Worm (Caenorhabditis elegans): Measurements from ENCODE around the gene lin-29.

lin-29 gene

ce11 chrII:11967507-11968127, 32.5 kb upstream of the lin-29 start, which contains the start of gene W03C9.5 (continued):
- TF ChIP-seq efl-1 (optimal IDR thresholded peaks at IDR 0.05) = peak; percentile 88 to 93
- peak; percentile 79 to 98 for TF ChIP-seq efl-1 (GFP tag; optimal IDR thresholded peaks at IDR 0.05 in 1 of 2)
- TF ChIP-seq sptf-1 (tag; optimal IDR thresholded peaks at IDR 0.05) = no peak
- TF ChIP-seq nhr-85 (tag) = peak; percentile 89
- TF ChIP-seq ama-1 (optimal IDR thresholded peaks at IDR 0.05) = peak; percentile 19
- TF ChIP-seq grh-1 (GFP tag; IDR thresholded peaks at IDR 0.05) = peak; percentile 65
- TF ChIP-seq fkh-8 (tag; optimal IDR thresholded peaks at IDR 0.05) = peak; percentile 99
- TF ChIP-seq hpl-2 (GFP tag; optimal IDR thresholded peaks at IDR 0.05) = peak; percentile 82
- peak; percentile 95 for TF ChIP-seq mep-1 (tag; optimal IDR thresholded peaks at IDR 0.05)

DNA sequence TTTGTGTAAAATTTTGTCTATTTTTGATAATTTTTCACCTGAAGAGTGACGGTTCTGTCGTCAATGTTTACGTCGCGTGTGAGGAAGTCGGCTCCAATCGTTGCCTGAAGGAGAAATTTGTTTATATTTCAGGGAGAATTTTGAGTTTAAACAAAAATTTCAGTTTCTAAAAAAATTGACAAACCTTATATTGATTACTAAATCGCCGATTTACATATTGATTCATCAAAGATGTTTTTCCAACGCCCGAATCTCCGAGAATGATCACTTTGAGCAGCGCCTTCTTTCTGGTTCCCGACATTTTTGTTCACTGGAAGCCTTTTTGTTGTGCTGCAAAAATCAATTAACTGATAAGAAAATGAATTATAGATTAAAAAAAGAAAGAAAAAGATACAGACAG, 31.5 kb upstream of the lin-29 start, which contains the start of gene rab-7:
rab-7 (minus strand) TSS at position 330 of the 400 bp plus-strand sequence.
- TF ChIP-seq tbx-2 (tag; optimal IDR thresholded peaks at IDR 0.05) (no peak), dsc-1 (tag; optimal IDR thresholded peaks at IDR 0.05) (peak; percentile 6), ama-1 (optimal IDR thresholded peaks at IDR 0.05) (peak; percentile 73), ceh-8 (GFP tag; optimal IDR thresholded peaks at IDR 0.05) (no peak), isw-1 (GFP tag; IDR thresholded peaks at IDR 0.05) (no peak), nhr-71 (tag; optimal IDR thresholded peaks at IDR 0.05) (peak; percentile 32), efl-1 (optimal IDR thresholded peaks at IDR 0.05) (no peak), efl-1 (GFP tag; optimal IDR thresholded peaks at IDR 0.05 in 1 of 2) (peak in 1 of 2 experiments; percentile 92), lin-15B (tag; optimal IDR thresholded peaks at IDR 0.05) (no peak), C34B4.2 (tag; optimal IDR thresholded peaks at IDR 0.05) (no peak), pag-3 (tag; optimal IDR thresholded peaks at IDR 0.05; ENCODE audit: borderline replicate concordance, insufficient read depth) (no peak), nhr-47 (tag; optimal IDR thresholded peaks at IDR 0.05) (peak; percentile 10), lsy-2 (tag; optimal IDR thresholded peaks at IDR 0.05) (peak in 1 of 2 experiments; percentile 2), elt-2 (tag; optimal IDR thresholded peaks at IDR 0.05) (peak; percentile 54)

ce11 chrII:11964847-11965246, 29.7 kb upstream of the lin-29 start:
- TF ChIP-seq fos-1 (tag; optimal IDR thresholded peaks at IDR 0.05) (no peak), ceh-8 (GFP tag; optimal IDR thresholded peaks at IDR 0.05) (no peak), ama-1 (optimal IDR thresholded peaks at IDR 0.05) (peak; percentile 47), nhr-12 (tag; optimal IDR thresholded peaks at IDR 0.05) (no peak), ceh-90 (tag; optimal IDR thresholded peaks at IDR 0.05) (no peak), lin-13 (GFP tag; optimal IDR thresholded peaks at IDR 0.05) (no peak), nhr-71 (tag; optimal IDR thresholded peaks at IDR 0.05) (peak; percentile 14), efl-1 (optimal IDR thresholded peaks at IDR 0.05) (no peak), efl-1 (GFP tag; optimal IDR thresholded peaks at IDR 0.05 in 1 of 2) (peak in 1 of 2 experiments; percentile 87), tlp-1 (tag; optimal IDR thresholded peaks at IDR 0.05) (no peak), lin-14 (GFP tag; optimal IDR thresholded peaks at IDR 0.05) (no peak), mab-9 (GFP tag; IDR thresholded peaks at IDR 0.05) (no peak), lir-3 (tag; optimal IDR thresholded peaks at IDR 0.05; ENCODE audit: poor library complexity) (no peak), nhr-76 (tag; optimal IDR thresholded peaks at IDR 0.05) (no peak), sox-4 (tag; optimal IDR thresholded peaks at IDR 0.05) (no peak), dpl-1 (GFP tag; optimal IDR thresholded peaks at IDR 0.05) (no peak), hpl-2 (GFP tag; optimal IDR thresholded peaks at IDR 0.05) (no peak), rnt-1 (tag; optimal IDR thresholded peaks at IDR 0.05) (peak; percentile 8), lin-39 (tag; optimal IDR thresholded peaks at IDR 0.05) (no peak), nhr-20 (tag; optimal IDR thresholded peaks at IDR 0.05) (no peak), xbp-1 (tag; optimal IDR thresholded peaks at IDR 0.05) (no peak)

DNA sequence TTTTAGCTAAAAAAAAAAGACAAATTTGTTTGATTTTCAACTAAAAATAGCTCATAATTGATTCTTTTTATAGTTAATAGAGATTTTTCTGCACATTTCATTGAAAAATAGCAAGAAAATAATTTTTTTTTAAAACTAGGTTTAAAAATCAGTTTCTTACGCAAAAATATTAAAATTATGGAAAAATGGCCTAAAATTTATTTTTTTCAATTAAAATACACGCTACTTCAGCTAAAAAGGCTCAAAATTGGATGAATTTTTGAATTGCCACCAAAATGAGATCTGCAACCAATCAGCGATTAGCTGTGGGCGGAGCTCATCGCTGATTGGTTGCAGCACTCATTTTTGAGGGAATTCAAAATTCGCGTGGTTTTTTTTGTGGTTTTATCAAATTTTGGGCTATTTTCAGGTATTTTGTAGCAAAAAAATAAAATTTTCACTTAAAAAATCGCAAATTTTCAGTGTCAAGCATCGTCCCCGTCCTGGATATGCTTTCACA, 28.0 kb upstream of the lin-29 start:
- no peak for TF ChIP-seq nhr-76 (tag; optimal IDR thresholded peaks at IDR 0.05)
- no peak for TF ChIP-seq lin-15B (tag; optimal IDR thresholded peaks at IDR 0.05)
- peak in 1 of 3 experiments; percentile 8 for TF ChIP-seq dpl-1 (GFP tag; optimal IDR thresholded peaks at IDR 0.05)
- TF ChIP-seq elt-2 (tag; optimal IDR thresholded peaks at IDR 0.05) = no peak
- TF ChIP-seq lir-3 (tag; optimal IDR thresholded peaks at IDR 0.05; ENCODE audit: poor library complexity) = no peak
- no peak for TF ChIP-seq efl-1 (optimal IDR thresholded peaks at IDR 0.05)
- TF ChIP-seq efl-1 (GFP tag; optimal IDR thresholded peaks at IDR 0.05 in 1 of 2) = peak; percentile 55 to 91
- TF ChIP-seq mef-2 (tag; optimal IDR thresholded peaks at IDR 0.05) = no peak
- no peak for TF ChIP-seq fos-1 (tag; optimal IDR thresholded peaks at IDR 0.05)
- no peak for TF ChIP-seq elt-3 (tag; optimal IDR thresholded peaks at IDR 0.05)
- no peak for TF ChIP-seq ceh-82 (tag; optimal IDR thresholded peaks at IDR 0.05)
